Fruit fly (Drosophila melanogaster): ENCODE results near the gene Tbc1d8-9.

The Tbc1d8-9 gene

DNA sequence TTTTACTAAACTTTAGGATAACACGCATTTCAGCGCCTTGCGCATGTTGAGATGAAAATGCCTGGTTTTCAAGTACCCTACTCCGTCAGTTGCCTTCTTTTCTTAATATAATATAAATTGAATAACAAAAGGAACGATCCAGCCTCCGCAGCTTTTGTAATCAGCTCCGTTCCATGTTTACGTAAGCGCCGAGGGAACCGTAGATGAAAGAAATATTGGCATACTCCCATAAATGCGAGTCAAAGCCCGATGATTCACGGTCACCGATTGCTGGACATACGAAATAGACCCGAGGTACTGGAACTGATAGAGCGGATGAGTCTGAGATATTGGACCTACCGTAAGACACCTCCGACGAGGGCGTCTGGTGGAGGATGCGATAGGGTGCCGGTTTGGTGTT is 924 bp downstream of the Tbc1d8-9 start:
- no peak for TF ChIP-seq Kr (GFP tag; optimal IDR thresholded peaks at IDR 0.05)
- no peak for TF ChIP-seq Doc3 (GFP tag; IDR thresholded peaks at IDR 0.05; ENCODE audit: partially characterized antibody)
- no peak for TF ChIP-seq bsh (GFP tag; optimal IDR thresholded peaks at IDR 0.05)
- no peak for TF ChIP-seq C15 (GFP tag; IDR thresholded peaks at IDR 0.05)
- TF ChIP-seq CG11723 (GFP tag; optimal IDR thresholded peaks at IDR 0.05): no peak
- TF ChIP-seq exex (tag; optimal IDR thresholded peaks at IDR 0.05): no peak
- TF ChIP-seq bbx (GFP tag; IDR thresholded peaks at IDR 0.05; ENCODE audit: partially characterized antibody): no peak
- TF ChIP-seq Stat92E (GFP tag; optimal IDR thresholded peaks at IDR 0.05): no peak

DNA sequence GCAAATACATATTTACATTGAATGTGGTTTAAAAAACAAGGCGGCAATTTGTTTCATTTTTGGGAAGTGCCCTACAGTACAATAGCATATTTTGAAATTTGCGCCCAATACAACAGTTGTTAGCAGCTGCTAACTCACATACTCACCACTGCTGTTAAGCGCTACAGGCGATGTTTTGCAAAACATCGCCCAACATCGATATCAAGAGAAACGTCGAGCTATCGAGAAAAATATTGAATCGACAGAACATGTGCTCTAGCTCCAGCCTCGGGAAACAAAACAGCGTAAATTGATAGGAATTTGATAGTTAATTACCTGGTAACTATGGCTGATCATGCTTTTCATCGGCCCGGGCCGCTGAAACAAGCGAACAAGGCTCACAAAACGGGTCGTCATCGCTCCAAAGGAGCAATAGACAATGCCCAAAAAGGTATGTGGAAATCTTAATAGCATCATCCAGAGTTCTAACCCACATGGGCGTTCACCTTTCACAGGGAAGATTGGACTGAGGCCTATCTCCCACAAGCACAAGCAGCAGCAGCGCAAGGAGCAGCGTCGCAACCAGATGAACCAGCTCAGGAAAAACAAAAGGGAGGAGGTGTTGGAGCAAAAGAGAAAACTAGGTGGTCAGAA is 8.4 kb downstream of the Tbc1d8-9 start, which contains the start of gene Tsr1:
Gene Tsr1, plus strand, starts transcription at position 217 of the 633 bp plus-strand sequence.
- TF ChIP-seq HLH4C (GFP tag; IDR thresholded peaks at IDR 0.05; ENCODE audit: partially characterized antibody) (peak; percentile 80), chif (GFP tag; optimal IDR thresholded peaks at IDR 0.05) (no peak), CG16813 (GFP tag; IDR thresholded peaks at IDR 0.05; ENCODE audit: partially characterized antibody) (peak; percentile 81), YL-1 (GFP tag; optimal IDR thresholded peaks at IDR 0.05) (peak; percentile 78), zen2 (GFP tag; IDR thresholded peaks at IDR 0.05; ENCODE audit: partially characterized antibody) (peak; percentile 94), CG7271 (tag; optimal IDR thresholded peaks at IDR 0.05) (no peak), CG2116 (GFP tag; optimal IDR thresholded peaks at IDR 0.05) (peak; percentile 68), stwl (tag; optimal IDR thresholded peaks at IDR 0.05) (peak; percentile 43), chinmo (GFP tag; IDR thresholded peaks at IDR 0.05; ENCODE audit: partially characterized antibody) (peak; percentile 94), hth (optimal IDR thresholded peaks at IDR 0.05) (no peak), CG5180 (GFP tag; optimal IDR thresholded peaks at IDR 0.05) (no peak), Oli (tag; optimal IDR thresholded peaks at IDR 0.05) (no peak), CG12769 (tag; optimal IDR thresholded peaks at IDR 0.05) (no peak), hb (GFP tag; IDR thresholded peaks at IDR 0.05; ENCODE audit: partially characterized antibody) (peak; percentile 55; the same call in 1 of the 3 replicates), pb (GFP tag; optimal IDR thresholded peaks at IDR 0.05) (no peak), vnd (GFP tag; IDR thresholded peaks at IDR 0.05; ENCODE audit: partially characterized antibody) (peak; percentile 79), her (GFP tag; optimal IDR thresholded peaks at IDR 0.05) (peak; percentile 39), BEAF-32 (GFP tag; optimal IDR thresholded peaks at IDR 0.05) (peak; percentile 82), Chrac-16 (GFP tag; optimal IDR thresholded peaks at IDR 0.05) (no peak), fd3F (GFP tag; optimal IDR thresholded peaks at IDR 0.05) (no peak), E2f2 (GFP tag; IDR thresholded peaks at IDR 0.05) (peak; percentile 93), Sin3A (optimal IDR thresholded peaks at IDR 0.05) (peak; percentile 24), tna (GFP tag; IDR thresholded peaks at IDR 0.05; ENCODE audit: partially characterized antibody) (peak; percentile 67), Antp (GFP tag; optimal IDR thresholded peaks at IDR 0.05) (no peak), CG10274 (GFP tag; optimal IDR thresholded peaks at IDR 0.05) (no peak), Doc3 (GFP tag; IDR thresholded peaks at IDR 0.05; ENCODE audit: partially characterized antibody) (peak; percentile 78), dysf (GFP tag; IDR thresholded peaks at IDR 0.05) (no peak), ara (GFP tag; IDR thresholded peaks at IDR 0.05) (no peak), CG7786 (GFP tag; optimal IDR thresholded peaks at IDR 0.05) (no peak), H2.0 (GFP tag; IDR thresholded peaks at IDR 0.05) (no peak), CG4404 (GFP tag; IDR thresholded peaks at IDR 0.05) (no peak), Bgb (GFP tag; IDR thresholded peaks at IDR 0.05; ENCODE audit: partially characterized antibody) (peak; percentile 92), shn (GFP tag; optimal IDR thresholded peaks at IDR 0.05) (no peak), cas (GFP tag; IDR thresholded peaks at IDR 0.05) (no peak), seq (GFP tag; IDR thresholded peaks at IDR 0.05) (no peak), dpn (GFP tag; optimal IDR thresholded peaks at IDR 0.05) (no peak), gcm (GFP tag; optimal IDR thresholded peaks at IDR 0.05) (no peak), Jarid2 (GFP tag; optimal IDR thresholded peaks at IDR 0.05) (no peak), MESR4 (GFP tag; optimal IDR thresholded peaks at IDR 0.05) (peak; percentile 81), eve (GFP tag; optimal IDR thresholded peaks at IDR 0.05) (no peak), exex (tag; optimal IDR thresholded peaks at IDR 0.05) (no peak)
